Worm (Caenorhabditis elegans) whole organism, young adult: ENCODE measurements around the gene B0496.11.

Source experiments
- B0261.1 ChIP-seq: sonication (generic microtip); optimal IDR thresholded peaks from 2 replicates; lab custom pipeline; 2016; ENCODE audit warnings: mild to moderate bottlenecking, missing genetic modification characterization, moderate library complexity, missing compliant biosample characterization
- F57C9.4 ChIP-seq: sonication (generic microtip); optimal IDR thresholded peaks from 2 replicates; lab custom pipeline; 2017; ENCODE audit warnings: mild to moderate bottlenecking, missing genetic modification characterization, missing compliant biosample characterization
- K12H6.12 ChIP-seq: fragments of 200-800 bp; sonication (Bioruptor generic); optimal IDR thresholded peaks from 2 replicates; lab custom pipeline; 2018; ENCODE audit warnings: mild to moderate bottlenecking, missing genetic modification characterization, missing compliant biosample characterization
- Y53G8AR.9 ChIP-seq: fragments of 200-800 bp; sonication (Bioruptor generic); conservative IDR thresholded peaks from 2 replicates; pipeline ENCODE4 v1.3.6; 2022; ENCODE audit warnings: missing genetic modification reagents, missing genetic modification characterization, missing compliant biosample characterization
- Y67H2A.10 ChIP-seq: fragments of 200-800 bp; sonication (Bioruptor generic); conservative IDR thresholded peaks from 2 replicates; pipeline ENCODE4 v1.3.6; 2022; ENCODE audit warnings: missing genetic modification reagents, missing genetic modification characterization, missing compliant biosample characterization
- akir-1 ChIP-seq: fragments of 200-800 bp; sonication (Bioruptor generic); optimal IDR thresholded peaks from 2 replicates; lab custom pipeline; 2018; ENCODE audit warnings: mild to moderate bottlenecking, missing genetic modification characterization, moderate library complexity, missing compliant biosample characterization
- ama-1 ChIP-seq, 3 experiments: fragments of 150-350 bp in 1 of 3; sonication (generic microtip) in 2 of 3; optimal IDR thresholded peaks; 2 replicates each; lab custom pipeline; 2014 to 2018; ENCODE audit warnings: missing biosample characterization in 2 of 3, missing genetic modification characterization in 2 of 3, missing genetic modification reagents in 2 of 3
- attf-3 ChIP-seq: fragments of 200-800 bp; sonication (Bioruptor generic); conservative IDR thresholded peaks from 2 replicates; pipeline ENCODE4 v1.3.6; 2022; ENCODE audit warnings: missing genetic modification reagents, missing genetic modification characterization, missing compliant biosample characterization
- bed-1 ChIP-seq: fragments of 200-800 bp; sonication (Bioruptor generic); IDR thresholded peaks from 2 replicates; pipeline ENCODE4 v1.3.6; 2022; ENCODE audit warnings: missing genetic modification reagents, missing genetic modification characterization, missing compliant biosample characterization
- cebp-1 ChIP-seq, 2 experiments: fragments of 200-800 bp in 1 of 2; sonication (Bioruptor generic) in 1 of 2; sonication (generic microtip) in 1 of 2; IDR thresholded peaks in 1 of 2; optimal IDR thresholded peaks in 1 of 2; 2 replicates each; pipeline versions ENCODE4 v1.3.6 to Lab custom; 2017 to 2022; ENCODE audit warnings: missing compliant biosample characterization in 2 of 2, missing genetic modification characterization in 2 of 2, mild to moderate bottlenecking in 1 of 2, missing genetic modification reagents in 1 of 2, moderate library complexity in 1 of 2
- ceh-27 ChIP-seq: fragments of 200-800 bp; sonication (Bioruptor generic); optimal IDR thresholded peaks from 2 replicates; lab custom pipeline; 2018; ENCODE audit warnings: mild to moderate bottlenecking, missing genetic modification characterization, moderate library complexity, missing compliant biosample characterization
- chd-7 ChIP-seq: sonication (generic microtip); optimal IDR thresholded peaks from 2 replicates; lab custom pipeline; 2016; ENCODE audit warnings: mild to moderate bottlenecking, missing genetic modification characterization, moderate library complexity, missing compliant biosample characterization
- dpff-1 ChIP-seq: sonication (generic microtip); optimal IDR thresholded peaks from 2 replicates; lab custom pipeline; 2017; ENCODE audit warnings: mild to moderate bottlenecking, missing genetic modification characterization, missing compliant biosample characterization
- fkh-3 ChIP-seq: sonication (generic microtip); optimal IDR thresholded peaks from 2 replicates; lab custom pipeline; 2016; ENCODE audit warnings: mild to moderate bottlenecking, missing genetic modification characterization, missing compliant biosample characterization
- hlh-26 ChIP-seq: fragments of 200-800 bp; sonication (Bioruptor generic); conservative IDR thresholded peaks from 2 replicates; pipeline ENCODE4 v1.3.6; 2022; ENCODE audit warnings: missing genetic modification reagents, missing genetic modification characterization, missing compliant biosample characterization
- hmg-1.2 ChIP-seq: fragments of 200-800 bp; sonication (Bioruptor generic); IDR thresholded peaks from 2 replicates; pipeline ENCODE4 v1.3.6; 2022; ENCODE audit warnings: missing genetic modification reagents, missing genetic modification characterization, missing compliant biosample characterization
- lag-1 ChIP-seq: fragments of 200-800 bp; sonication (Bioruptor generic); IDR thresholded peaks from 2 replicates; pipeline ENCODE4 v1.3.6; 2022; ENCODE audit warnings: missing genetic modification reagents, missing genetic modification characterization, missing compliant biosample characterization
- let-526 ChIP-seq: fragments of 200-800 bp; sonication (Bioruptor generic); IDR thresholded peaks from 2 replicates; pipeline ENCODE4 v1.3.6; 2022; ENCODE audit warnings: missing genetic modification reagents, missing genetic modification characterization, missing compliant biosample characterization
- lin-26 ChIP-seq: fragments of 200-800 bp; sonication (Bioruptor generic); IDR thresholded peaks from 2 replicates; pipeline ENCODE4 v1.3.6; 2022; ENCODE audit warnings: missing genetic modification reagents, missing genetic modification characterization, missing compliant biosample characterization
- lin-40 ChIP-seq: sonication (generic microtip); optimal IDR thresholded peaks from 2 replicates; lab custom pipeline; 2016; ENCODE audit warnings: missing genetic modification characterization, mild to moderate bottlenecking, missing compliant biosample characterization, missing genotype, missing genetic modification reagents
- lin-54 ChIP-seq: fragments of 200-800 bp; sonication (Bioruptor generic); optimal IDR thresholded peaks from 2 replicates; lab custom pipeline; 2018; ENCODE audit warnings: mild to moderate bottlenecking, missing genetic modification characterization, missing compliant biosample characterization
- lsy-27 ChIP-seq: sonication (generic microtip); optimal IDR thresholded peaks from 2 replicates; lab custom pipeline; 2017; ENCODE audit warnings: missing genetic modification characterization, mild to moderate bottlenecking, missing compliant biosample characterization, antibody characterized with exemption, missing genotype, borderline replicate concordance; ENCODE audit not compliant: insufficient read depth
- mxl-1 ChIP-seq: sonication (generic microtip); optimal IDR thresholded peaks from 2 replicates; lab custom pipeline; 2016; ENCODE audit warnings: missing genetic modification characterization, missing compliant biosample characterization
- nhr-27 ChIP-seq: fragments of 200-800 bp; sonication (Bioruptor generic); optimal IDR thresholded peaks from 2 replicates; lab custom pipeline; 2018; ENCODE audit warnings: mild to moderate bottlenecking, missing genetic modification characterization, moderate library complexity, missing compliant biosample characterization
- rcor-1 ChIP-seq: fragments of 200-800 bp; sonication (Bioruptor generic); IDR thresholded peaks from 2 replicates; pipeline ENCODE4 v1.3.6; 2022; ENCODE audit warnings: missing genetic modification reagents, missing genetic modification characterization, missing compliant biosample characterization
- snpc-1.1 ChIP-seq: sonication (generic microtip); optimal IDR thresholded peaks from 2 replicates; lab custom pipeline; 2017; ENCODE audit warnings: missing genetic modification characterization, mild to moderate bottlenecking, missing compliant biosample characterization, antibody characterized with exemption, moderate library complexity, missing genotype, missing genetic modification reagents; ENCODE audit not compliant: insufficient read depth
- snpc-3.4 ChIP-seq: sonication (generic microtip); optimal IDR thresholded peaks from 2 replicates; lab custom pipeline; 2017; ENCODE audit warnings: missing genetic modification characterization, mild to moderate bottlenecking, missing compliant biosample characterization, antibody characterized with exemption, moderate library complexity, missing genotype, missing genetic modification reagents
- tbp1 ChIP-seq: fragments of 200-800 bp; sonication (Bioruptor generic); optimal IDR thresholded peaks from 2 replicates; lab custom pipeline; 2018; ENCODE audit warnings: mild to moderate bottlenecking, missing genetic modification characterization, missing compliant biosample characterization
- tlf-1 ChIP-seq: fragments of 200-800 bp; sonication (Bioruptor generic); optimal IDR thresholded peaks from 2 replicates; lab custom pipeline; 2018; ENCODE audit warnings: mild to moderate bottlenecking, missing genetic modification characterization, missing compliant biosample characterization
- xnd-1 ChIP-seq: sonication (generic microtip); optimal IDR thresholded peaks from 2 replicates; lab custom pipeline; 2016; ENCODE audit warnings: missing genotype, missing genetic modification reagents, missing genetic modification characterization, missing compliant biosample characterization

B0496.11 gene

DNA sequence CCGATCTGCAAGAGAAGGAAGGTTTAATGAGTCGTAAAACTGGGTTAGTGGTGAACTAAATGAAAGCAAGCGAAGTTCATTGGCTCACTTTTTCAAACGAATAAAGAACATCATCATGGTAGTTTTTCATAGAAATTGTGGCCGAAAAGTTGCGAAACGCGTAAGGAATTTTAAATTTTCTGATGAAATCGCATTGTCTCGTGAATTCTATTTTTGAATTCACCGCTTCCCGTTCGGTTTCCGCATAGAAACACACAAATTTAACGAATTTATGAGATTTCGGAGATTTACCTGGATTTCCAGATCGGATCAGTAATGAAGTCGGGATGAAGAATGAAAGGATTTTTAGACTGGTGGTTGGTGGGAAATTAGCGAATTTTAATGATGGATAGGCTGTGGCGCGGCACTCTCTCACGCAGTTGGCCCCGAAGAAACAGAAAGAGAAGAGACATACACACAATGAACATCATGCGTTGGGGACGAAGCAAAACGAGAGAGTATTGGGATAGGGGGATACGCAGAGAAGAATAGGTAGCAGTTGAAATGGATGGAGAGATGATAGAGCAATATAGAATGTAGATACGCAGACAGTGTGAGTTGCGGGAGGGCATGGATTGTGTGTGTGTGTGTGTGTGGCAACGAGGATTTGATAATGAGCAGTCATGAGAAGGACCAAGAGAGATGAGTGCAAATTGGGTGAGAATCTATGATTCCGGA lies 46.8 kb downstream of the B0496.11 start:
- TF ChIP-seq tbp1 (GFP tag; lab: Kevin White, UChicago) (peak; percentile 3), bed-1 (GFP tag; lab: Robert Waterston, UW) (no peak), lsy-27 (tag; lab: Kevin White, UChicago) (no peak), chd-7 (tag; lab: Kevin White, UChicago) (peak; percentile 18), hmg-1.2 (GFP tag; lab: Robert Waterston, UW) (peak; percentile 91), nhr-27 (no peak), let-526 (no peak), dpff-1 (tag; lab: Kevin White, UChicago) (no peak), fkh-3 (tag; lab: Kevin White, UChicago) (no peak), F57C9.4 (tag; lab: Kevin White, UChicago) (no peak), hlh-26 (GFP tag; lab: Robert Waterston, UW) (no peak), attf-3 (no peak), lin-40 (tag; lab: Kevin White, UChicago) (peak; percentile 4), snpc-3.4 (no peak), Y67H2A.10 (GFP tag; lab: Robert Waterston, UW) (no peak), xnd-1 (tag; lab: Kevin White, UChicago) (no peak), cebp-1 (GFP tag; IDR thresholded peaks at IDR 0.05; lab: Robert Waterston, UW) (no peak), cebp-1 (tag; optimal IDR thresholded peaks at IDR 0.05; lab: Kevin White, UChicago) (peak; percentile 68), ceh-27 (peak; percentile 48), mxl-1 (tag; lab: Kevin White, UChicago) (no peak), lin-26 (GFP tag; lab: Robert Waterston, UW) (peak; percentile 37; the same call in 1 of the 2 replicates), lag-1 (GFP tag; lab: Robert Waterston, UW) (no peak), snpc-1.1 (tag; lab: Kevin White, UChicago) (no peak), B0261.1 (tag; lab: Kevin White, UChicago) (no peak), akir-1 (no peak), lin-54 (GFP tag; lab: Kevin White, UChicago) (peak; percentile 19), rcor-1 (GFP tag; lab: Robert Waterston, UW) (0 out of 2 replicates have a peak, but pooled peaks have one; percentile 10), K12H6.12 (tag; lab: Kevin White, UChicago) (peak; percentile 29), Y53G8AR.9 (GFP tag; lab: Robert Waterston, UW) (0 out of 2 replicates have a peak, but pooled peaks have one; percentile 29), ama-1 (optimal IDR thresholded peaks at IDR 0.05; lab: Kevin White, UChicago) (no peak), ama-1 (GFP tag; optimal IDR thresholded peaks at IDR 0.05; lab: Kevin White, UChicago) (no peak), tlf-1 (GFP tag; lab: Kevin White, UChicago) (no peak)
